Fruit fly (Drosophila melanogaster) whole organism, embryonic: ENCODE data around the gene CG18301.
A peak's percentile ranks its signal among the peaks of the same experiment; 100 is the strongest.

ENCODE experiments used
- Adf1 ChIP-seq: fragments of 200-800 bp; sonication (Bioruptor generic); IDR thresholded peaks from 2 replicates; pipeline ENCODE4 v1.3.6; 2022; ENCODE audit warnings: missing biosample characterization, missing genetic modification characterization
- Bdp1 ChIP-seq: fragments of 200-800 bp; sonication (Bioruptor generic); optimal IDR thresholded peaks from 3 replicates; lab custom pipeline; 2016; ENCODE audit warnings: missing biosample characterization, missing genetic modification characterization
- Bgb ChIP-seq: fragments of 200-800 bp; sonication (Bioruptor generic); IDR thresholded peaks from 2 replicates; pipeline ENCODE4 v1.3.6; 2022; ENCODE audit warnings: missing biosample characterization, missing genetic modification characterization; ENCODE audit not compliant: partially characterized antibody
- Blimp-1 ChIP-seq: fragments of 200-800 bp; sonication (Bioruptor generic); optimal IDR thresholded peaks from 3 replicates; lab custom pipeline; 2018; ENCODE audit warnings: missing biosample characterization, missing genetic modification characterization, mild to moderate bottlenecking, moderate library complexity, missing genetic modification reagents
- CG10565 ChIP-seq: fragments of 200-800 bp; sonication (Bioruptor generic); optimal IDR thresholded peaks from 3 replicates; lab custom pipeline; 2016; ENCODE audit warnings: missing biosample characterization, mild to moderate bottlenecking, missing genetic modification characterization
- CG12942 ChIP-seq: fragments of 200-800 bp; sonication (Bioruptor generic); optimal IDR thresholded peaks from 3 replicates; lab custom pipeline; 2016; ENCODE audit warnings: missing biosample characterization, missing genetic modification characterization
- CG13894 ChIP-seq: fragments of 200-800 bp; sonication (Bioruptor generic); optimal IDR thresholded peaks from 3 replicates; lab custom pipeline; 2018; ENCODE audit warnings: missing biosample characterization, mild to moderate bottlenecking, missing genetic modification characterization, moderate library complexity
- CG15011 ChIP-seq: fragments of 200-800 bp; sonication (Bioruptor generic); optimal IDR thresholded peaks from 3 replicates; lab custom pipeline; 2018; ENCODE audit warnings: missing biosample characterization, mild to moderate bottlenecking, missing genetic modification characterization
- CG1602 ChIP-seq: fragments of 200-800 bp; sonication (Bioruptor generic); optimal IDR thresholded peaks from 3 replicates; lab custom pipeline; 2016; ENCODE audit warnings: missing biosample characterization, missing genetic modification characterization
- CG18011 ChIP-seq: fragments of 200-800 bp; sonication (Bioruptor generic); optimal IDR thresholded peaks from 2 replicates; lab custom pipeline; 2017; ENCODE audit warnings: missing biosample characterization, missing genetic modification characterization, mild to moderate bottlenecking, moderate library complexity, missing genotype
- CG42726 ChIP-seq: fragments of 200-800 bp; sonication (Bioruptor generic); IDR thresholded peaks from 2 replicates; pipeline ENCODE4 v1.3.6; 2022; ENCODE audit warnings: missing biosample characterization, missing genetic modification characterization; ENCODE audit not compliant: partially characterized antibody
- CG5953 ChIP-seq: fragments of 200-800 bp; sonication (Bioruptor generic); IDR thresholded peaks from 2 replicates; pipeline ENCODE4 v1.3.6; 2022; ENCODE audit warnings: missing biosample characterization, missing genetic modification characterization
- CG7556 ChIP-seq: fragments of 200-800 bp; sonication (Bioruptor generic); optimal IDR thresholded peaks from 2 replicates; lab custom pipeline; 2017; ENCODE audit warnings: missing biosample characterization, mild to moderate bottlenecking, missing genetic modification characterization
- CG8359 ChIP-seq: fragments of 200-800 bp; sonication (Bioruptor generic); optimal IDR thresholded peaks from 2 replicates; lab custom pipeline; 2017; ENCODE audit warnings: missing biosample characterization, mild to moderate bottlenecking, missing genetic modification characterization, borderline replicate concordance
- CG9817 ChIP-seq: fragments of 200-800 bp; sonication (Bioruptor generic); optimal IDR thresholded peaks from 2 replicates; lab custom pipeline; 2018; ENCODE audit warnings: missing biosample characterization, mild to moderate bottlenecking, missing genetic modification characterization, moderate library complexity
- Elba2 ChIP-seq: fragments of 200-800 bp; sonication (Bioruptor generic); optimal IDR thresholded peaks from 3 replicates; lab custom pipeline; 2016; ENCODE audit warnings: missing biosample characterization, missing genetic modification characterization
- Fer1 ChIP-seq: fragments of 200-800 bp; sonication (Bioruptor generic); optimal IDR thresholded peaks from 2 replicates; lab custom pipeline; 2017; ENCODE audit warnings: missing biosample characterization, mild to moderate bottlenecking, missing genetic modification characterization
- Gug ChIP-seq: fragments of 200-800 bp; sonication (Bioruptor generic); IDR thresholded peaks from 4 replicates; pipeline ENCODE4 v1.3.6; 2022; ENCODE audit warnings: missing biosample characterization, missing genetic modification characterization
- HLH4C ChIP-seq: fragments of 200-800 bp; sonication (Bioruptor generic); IDR thresholded peaks from 3 replicates; pipeline ENCODE4 v1.3.6; 2022; ENCODE audit warnings: missing biosample characterization, missing genetic modification characterization; ENCODE audit not compliant: partially characterized antibody
- HLH54F ChIP-seq: fragments of 200-800 bp; sonication (Bioruptor generic); optimal IDR thresholded peaks from 3 replicates; lab custom pipeline; 2016; ENCODE audit warnings: missing biosample characterization, missing genetic modification characterization
- Hr3 ChIP-seq: fragments of 200-800 bp; sonication (Bioruptor generic); optimal IDR thresholded peaks from 3 replicates; lab custom pipeline; 2016; ENCODE audit warnings: missing biosample characterization, missing genetic modification characterization
- MESR4 ChIP-seq: fragments of 200-800 bp; sonication (Bioruptor generic); optimal IDR thresholded peaks from 2 replicates; lab custom pipeline; 2018; ENCODE audit warnings: missing biosample characterization, mild to moderate bottlenecking, missing genetic modification characterization, moderate library complexity
- Mrtf ChIP-seq: fragments of 200-800 bp; sonication (Bioruptor generic); IDR thresholded peaks from 3 replicates; pipeline ENCODE4 v1.3.6; 2022; ENCODE audit warnings: missing biosample characterization, missing genetic modification characterization
- Oaz ChIP-seq: fragments of 200-800 bp; sonication (Bioruptor generic); IDR thresholded peaks from 2 replicates; pipeline ENCODE4 v1.3.6; 2022; ENCODE audit warnings: missing biosample characterization, missing genetic modification characterization
- Spps ChIP-seq: fragments of 200-800 bp; sonication (Bioruptor generic); optimal IDR thresholded peaks from 2 replicates; lab custom pipeline; 2018; ENCODE audit warnings: missing biosample characterization, mild to moderate bottlenecking, missing genetic modification characterization
- Xrp1 ChIP-seq: fragments of 200-800 bp; sonication (Bioruptor generic); IDR thresholded peaks from 2 replicates; pipeline ENCODE4 v1.3.6; 2022; ENCODE audit warnings: missing biosample characterization, missing genetic modification characterization
- cad ChIP-seq: fragments of >200 bp; optimal IDR thresholded peaks from 2 replicates; lab custom pipeline; 2017; ENCODE audit warnings: missing biosample characterization, missing genetic modification characterization
- chn ChIP-seq: fragments of 200-800 bp; sonication (Bioruptor generic); optimal IDR thresholded peaks from 2 replicates; lab custom pipeline; 2016; ENCODE audit warnings: missing biosample characterization, missing genetic modification characterization
- danr ChIP-seq: fragments of 200-800 bp; sonication (Bioruptor generic); IDR thresholded peaks from 2 replicates; pipeline ENCODE4 v1.3.6; 2022; ENCODE audit warnings: missing biosample characterization, missing genetic modification characterization
- exex ChIP-seq: fragments of 200-800 bp; sonication (Bioruptor generic); optimal IDR thresholded peaks from 4 replicates; lab custom pipeline; 2018; ENCODE audit warnings: missing biosample characterization, mild to moderate bottlenecking, missing genetic modification characterization, moderate library complexity
- eyg ChIP-seq: fragments of 200-800 bp; sonication (Bioruptor generic); optimal IDR thresholded peaks from 3 replicates; lab custom pipeline; 2016; ENCODE audit warnings: missing biosample characterization, missing genetic modification characterization
- fd102C ChIP-seq: fragments of 200-800 bp; sonication (Bioruptor generic); optimal IDR thresholded peaks from 2 replicates; lab custom pipeline; 2018; ENCODE audit warnings: missing biosample characterization, mild to moderate bottlenecking, missing genetic modification characterization, moderate library complexity
- grau ChIP-seq: fragments of 200-800 bp; optimal IDR thresholded peaks from 3 replicates; lab custom pipeline; 2019; ENCODE audit warnings: missing biosample characterization, mild to moderate bottlenecking, missing genetic modification characterization, moderate library complexity
- gsb-n ChIP-seq: fragments of 200-800 bp; sonication (Bioruptor generic); optimal IDR thresholded peaks from 3 replicates; lab custom pipeline; 2018; ENCODE audit warnings: missing biosample characterization, mild to moderate bottlenecking, missing genetic modification characterization
- gt ChIP-seq: fragments of 200-800 bp; sonication (Bioruptor generic); IDR thresholded peaks from 2 replicates; pipeline ENCODE4 v1.3.6; 2022; ENCODE audit warnings: missing biosample characterization, missing genetic modification characterization
- kay ChIP-seq: fragments of 200-800 bp; sonication (Bioruptor generic); optimal IDR thresholded peaks from 2 replicates; lab custom pipeline; 2016; ENCODE audit warnings: missing biosample characterization, missing genetic modification characterization
- lab ChIP-seq: fragments of 200-800 bp; sonication (Bioruptor generic); optimal IDR thresholded peaks from 3 replicates; lab custom pipeline; 2017; ENCODE audit warnings: missing biosample characterization, missing genetic modification characterization, mild to moderate bottlenecking, moderate library complexity, missing genetic modification reagents
- mam ChIP-seq: fragments of 200-800 bp; sonication (Bioruptor generic); optimal IDR thresholded peaks from 3 replicates; lab custom pipeline; 2016; ENCODE audit warnings: missing biosample characterization, missing genetic modification characterization
- nmo ChIP-seq: fragments of 200-800 bp; sonication (Bioruptor generic); optimal IDR thresholded peaks from 2 replicates; lab custom pipeline; 2018; ENCODE audit warnings: missing biosample characterization, mild to moderate bottlenecking, missing genetic modification characterization, moderate library complexity
- onecut ChIP-seq: fragments of 200-800 bp; sonication (Bioruptor generic); IDR thresholded peaks from 2 replicates; pipeline ENCODE4 v1.3.6; 2022; ENCODE audit warnings: missing biosample characterization, missing genetic modification characterization
- pum ChIP-seq: fragments of 200-800 bp; sonication (Bioruptor generic); optimal IDR thresholded peaks from 2 replicates; lab custom pipeline; 2016; ENCODE audit warnings: missing biosample characterization, missing genetic modification characterization
- run ChIP-seq: fragments of 200-800 bp; sonication (Bioruptor generic); optimal IDR thresholded peaks from 3 replicates; lab custom pipeline; 2018; ENCODE audit warnings: missing biosample characterization, mild to moderate bottlenecking, missing genetic modification characterization
- schlank ChIP-seq: fragments of 200-800 bp; sonication (Bioruptor generic); optimal IDR thresholded peaks from 2 replicates; lab custom pipeline; 2018; ENCODE audit warnings: missing biosample characterization, mild to moderate bottlenecking, missing genetic modification characterization
- seq ChIP-seq: fragments of 200-800 bp; sonication (Bioruptor generic); IDR thresholded peaks from 2 replicates; pipeline ENCODE4 v1.3.6; 2022; ENCODE audit warnings: missing biosample characterization, missing genetic modification characterization
- slbo ChIP-seq: fragments of 200-800 bp; sonication (Bioruptor generic); IDR thresholded peaks from 2 replicates; pipeline ENCODE4 v1.3.6; 2022; ENCODE audit warnings: missing biosample characterization, missing genetic modification characterization
- slp2 ChIP-seq: fragments of 200-800 bp; sonication (Bioruptor generic); optimal IDR thresholded peaks from 2 replicates; lab custom pipeline; 2016; ENCODE audit warnings: missing biosample characterization, missing genetic modification characterization
- sqz ChIP-seq: fragments of 200-800 bp; sonication (Bioruptor generic); optimal IDR thresholded peaks from 3 replicates; lab custom pipeline; 2018; ENCODE audit warnings: missing biosample characterization, mild to moderate bottlenecking, missing genetic modification characterization
- tap ChIP-seq: fragments of 200-800 bp; optimal IDR thresholded peaks from 3 replicates; lab custom pipeline; 2019; ENCODE audit warnings: missing biosample characterization, mild to moderate bottlenecking, missing genetic modification characterization, moderate library complexity
- unc-4 ChIP-seq: fragments of 200-800 bp; sonication (Bioruptor generic); IDR thresholded peaks from 2 replicates; pipeline ENCODE4 v1.3.6; 2022; ENCODE audit warnings: missing biosample characterization, missing genetic modification characterization; ENCODE audit not compliant: partially characterized antibody
- unpg ChIP-seq: fragments of 200-800 bp; sonication (Bioruptor generic); optimal IDR thresholded peaks from 3 replicates; lab custom pipeline; 2018; ENCODE audit warnings: missing biosample characterization, mild to moderate bottlenecking, missing genetic modification characterization, moderate library complexity
- zf30C ChIP-seq: fragments of 200-800 bp; sonication (Bioruptor generic); optimal IDR thresholded peaks from 3 replicates; lab custom pipeline; 2018; ENCODE audit warnings: missing biosample characterization, mild to moderate bottlenecking, missing genetic modification characterization

Gene CG18301

DNA sequence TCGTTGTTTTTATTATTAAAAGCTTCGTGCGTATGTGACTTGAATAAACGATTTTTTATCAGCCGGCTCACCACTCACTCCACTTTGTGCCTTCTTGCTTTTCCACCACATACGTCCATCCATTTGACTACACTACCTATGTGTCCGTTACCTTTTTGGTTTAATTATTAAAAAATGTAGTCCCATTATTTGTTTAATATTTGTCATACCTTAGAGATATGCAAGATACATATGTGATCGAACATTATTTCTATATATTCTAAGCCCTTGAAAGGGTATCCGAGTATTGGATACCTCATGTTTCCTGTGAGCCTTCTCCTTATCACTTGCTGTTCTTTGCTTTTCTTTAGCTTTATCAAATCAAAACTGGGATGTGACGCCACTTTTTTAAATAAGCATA is 12.4 kb upstream of the CG18301 start (continued):
- TF ChIP-seq CG8359 (GFP tag; lab: Kevin White, UChicago), result peak; percentile 14
- no peak for TF ChIP-seq Bgb
- TF ChIP-seq CG15011 (GFP tag; lab: Kevin White, UChicago), result peak; percentile 44
- TF ChIP-seq schlank (tag; lab: Kevin White, UChicago), result peak; percentile 41
- no peak for TF ChIP-seq kay (GFP tag; lab: Kevin White, UChicago)
- TF ChIP-seq slp2, result no peak
- no peak for TF ChIP-seq Bdp1 (GFP tag; lab: Kevin White, UChicago)
- TF ChIP-seq Oaz (GFP tag; lab: Robert Waterston, UW), result peak; percentile 73
- 0 out of 3 replicates have a peak, but pooled peaks have one; percentile 40 for TF ChIP-seq Mrtf (GFP tag; lab: Robert Waterston, UW)
- no peak for TF ChIP-seq zf30C (GFP tag; lab: Kevin White, UChicago)
- no peak for TF ChIP-seq MESR4 (GFP tag; lab: Kevin White, UChicago)
- peak; percentile 9 for TF ChIP-seq pum (GFP tag; lab: Kevin White, UChicago)
- peak; percentile 47; the same call in 2 of the 4 replicates for TF ChIP-seq Gug (GFP tag; lab: Robert Waterston, UW)
- no peak for TF ChIP-seq eyg (GFP tag; lab: Kevin White, UChicago)
- peak; percentile 41 for TF ChIP-seq CG18011 (GFP tag; lab: Kevin White, UChicago)
- TF ChIP-seq Xrp1 (GFP tag; lab: Robert Waterston, UW), result peak; percentile 74
- TF ChIP-seq Blimp-1 (GFP tag; lab: Kevin White, UChicago), result peak; percentile 54
- peak; percentile 69 for TF ChIP-seq Fer1
- TF ChIP-seq cad (GFP tag; lab: Kevin White, UChicago), result no peak
- peak; percentile 67 for TF ChIP-seq unpg (GFP tag; lab: Kevin White, UChicago)
- no peak for TF ChIP-seq Spps (tag; lab: Kevin White, UChicago)
- peak; percentile 60 for TF ChIP-seq mam (GFP tag; lab: Kevin White, UChicago)
- peak; percentile 17 for TF ChIP-seq HLH54F (GFP tag; lab: Kevin White, UChicago)
- no peak for TF ChIP-seq run
- peak; percentile 20 for TF ChIP-seq chn
- no peak for TF ChIP-seq Elba2 (GFP tag; lab: Kevin White, UChicago)
- peak; percentile 19 for TF ChIP-seq sqz
- TF ChIP-seq lab (GFP tag; lab: Kevin White, UChicago), result peak; percentile 88
- TF ChIP-seq fd102C, result no peak
- TF ChIP-seq CG1602 (GFP tag; lab: Kevin White, UChicago), result peak; percentile 8
- TF ChIP-seq onecut (GFP tag; lab: Robert Waterston, UW), result peak; percentile 47; the same call in 1 of the 2 replicates
- no peak for TF ChIP-seq unc-4 (GFP tag; lab: Robert Waterston, UW)
- no peak for TF ChIP-seq CG12942
- TF ChIP-seq Hr3 (GFP tag; lab: Kevin White, UChicago), result peak; percentile 36
- TF ChIP-seq CG13894 (tag; lab: Kevin White, UChicago), result peak; percentile 67
- no peak for TF ChIP-seq gt (GFP tag; lab: Robert Waterston, UW)
- no peak for TF ChIP-seq seq (GFP tag; lab: Robert Waterston, UW)
- peak; percentile 47 for TF ChIP-seq CG9817 (tag; lab: Kevin White, UChicago)
- peak; percentile 41 for TF ChIP-seq exex
- peak; percentile 76 for TF ChIP-seq slbo (GFP tag; lab: Robert Waterston, UW)
- peak; percentile 26; the same call in 1 of the 2 replicates for TF ChIP-seq Adf1 (GFP tag; lab: Robert Waterston, UW)
- peak; percentile 54 for TF ChIP-seq tap (tag; lab: Kevin White, UChicago)
- TF ChIP-seq grau (tag; lab: Kevin White, UChicago), result peak; percentile 71
- peak; percentile 72 for TF ChIP-seq CG7556 (GFP tag; lab: Kevin White, UChicago)
- peak; percentile 12 for TF ChIP-seq gsb-n (tag; lab: Kevin White, UChicago)
- TF ChIP-seq nmo (GFP tag; lab: Kevin White, UChicago), result peak; percentile 51
- TF ChIP-seq CG5953 (GFP tag; lab: Robert Waterston, UW), result 0 out of 2 replicates have a peak, but pooled peaks have one; percentile 26
- no peak for TF ChIP-seq CG42726 (GFP tag; lab: Robert Waterston, UW)
- peak; percentile 57; the same call in 1 of the 2 replicates for TF ChIP-seq danr (GFP tag; lab: Robert Waterston, UW)
- TF ChIP-seq HLH4C (GFP tag; lab: Robert Waterston, UW), result no peak
- no peak for TF ChIP-seq CG10565 (GFP tag; lab: Kevin White, UChicago)
